Fruit fly (Drosophila melanogaster) Kc167 (cell line): ENCODE data around the gene Pkcdelta.

ENCODE experiments used
- Myc ChIP-seq: fragments of >200 bp; optimal IDR thresholded peaks from 2 replicates; lab custom pipeline; 2017; ENCODE audit warnings: missing external identifiers
- Sin3A ChIP-seq: fragments of >200 bp; optimal IDR thresholded peaks from 2 replicates; lab custom pipeline; 2018; ENCODE audit warnings: missing external identifiers
- h ChIP-seq: fragments of >200 bp; optimal IDR thresholded peaks from 3 replicates; lab custom pipeline; 2018; ENCODE audit warnings: missing external identifiers
- ttk ChIP-seq: sonication (Bioruptor generic); optimal IDR thresholded peaks from 2 replicates; lab custom pipeline; 2017; ENCODE audit warnings: missing external identifiers

DNA sequence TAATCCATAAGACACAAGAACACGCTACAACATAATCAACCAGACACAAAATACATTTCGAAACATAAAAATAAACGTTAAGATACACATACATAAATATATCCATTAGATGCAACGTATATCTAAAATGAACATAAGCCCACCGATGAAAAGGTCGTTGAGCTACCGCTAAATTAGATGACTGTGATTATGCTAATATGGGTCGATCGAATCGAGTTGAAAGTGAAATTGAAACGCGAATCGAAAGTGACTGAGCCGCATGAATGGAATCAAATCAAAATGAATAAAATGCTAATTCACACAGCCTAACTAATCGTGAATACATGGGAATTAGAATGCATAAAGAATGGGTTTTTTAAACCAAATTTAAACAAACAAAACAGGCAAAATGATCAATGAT lies 23.9 kb downstream of the Pkcdelta start:
- TF ChIP-seq Myc (lab: Kevin White, UChicago) (no peak), h (lab: Kevin White, UChicago) (no peak), Sin3A (lab: Kevin White, UChicago) (no peak), ttk (lab: Kevin White, UChicago) (no peak)
